Worm (Caenorhabditis elegans) whole organism, late embryonic: ENCODE measurements around the gene F22B8.3.

Experiments used
- ama-1 ChIP-seq: fragments of 150-350 bp; optimal IDR thresholded peaks from 2 replicates; lab custom pipeline; 2014
- ceh-48 ChIP-seq: sonication (generic microtip); optimal IDR thresholded peaks from 2 replicates; lab custom pipeline; 2016; ENCODE audit warnings: missing genetic modification characterization, inconsistent platforms, missing compliant biosample characterization
- dve-1 ChIP-seq: sonication (generic microtip); optimal IDR thresholded peaks from 2 replicates; lab custom pipeline; 2017; ENCODE audit warnings: antibody characterized with exemption, mild to moderate bottlenecking, missing genetic modification characterization, missing compliant biosample characterization
- elt-2 ChIP-seq: sonication (generic microtip); optimal IDR thresholded peaks from 2 replicates; lab custom pipeline; 2016; ENCODE audit warnings: missing genetic modification reagents, missing genetic modification characterization, missing compliant biosample characterization
- nhr-11 ChIP-seq: fragments of 150-350 bp; optimal IDR thresholded peaks from 2 replicates; lab custom pipeline; 2014; ENCODE audit warnings: missing biosample characterization, missing genetic modification characterization
- sdc-2 ChIP-seq: sonication (generic microtip); optimal IDR thresholded peaks from 2 replicates; lab custom pipeline; 2016; ENCODE audit warnings: missing genotype, missing genetic modification characterization, missing compliant biosample characterization

DNA sequence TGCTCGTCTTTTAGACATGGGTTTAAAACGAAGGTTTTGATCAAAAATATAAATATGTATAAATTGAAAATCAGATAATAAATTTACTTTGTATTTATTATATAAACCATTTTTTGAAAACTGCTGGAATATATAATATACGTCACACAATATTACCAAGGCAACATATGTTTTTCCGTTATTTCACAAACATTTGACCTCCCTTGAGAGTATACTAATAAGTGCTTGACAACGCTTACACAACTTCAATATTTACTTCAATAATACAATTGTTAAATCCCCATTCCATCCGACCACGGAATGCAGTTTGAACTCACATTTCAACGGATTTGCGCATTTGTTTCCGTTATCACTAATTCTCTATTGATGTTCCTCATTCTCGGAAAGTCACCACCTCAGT is 43.3 kb upstream of the F22B8.3 start, which contains the start of gene str-198:
- no peak for TF ChIP-seq ceh-48 (tag; lab: Kevin White, UChicago)
- no peak for TF ChIP-seq sdc-2 (tag; lab: Kevin White, UChicago)
- TF ChIP-seq dve-1 (tag; lab: Kevin White, UChicago) = no peak
- no peak for TF ChIP-seq nhr-11 (tag; lab: Kevin White, UChicago)
- TF ChIP-seq elt-2 = no peak
- no peak for TF ChIP-seq ama-1 (lab: Kevin White, UChicago)
